Fruit fly (Drosophila melanogaster) whole organism, pupa: ENCODE results near the gene CG10338.

Source experiments
- CG10348 ChIP-seq: fragments of 200-800 bp; sonication (Bioruptor generic); IDR thresholded peaks from 2 replicates; pipeline ENCODE4 v1.3.6; 2022; ENCODE audit warnings: missing biosample characterization, missing genetic modification characterization
- CG13204 ChIP-seq: fragments of 200-800 bp; sonication (Bioruptor generic); optimal IDR thresholded peaks from 2 replicates; lab custom pipeline; 2018; ENCODE audit warnings: missing biosample characterization, mild to moderate bottlenecking, missing genetic modification characterization, moderate library complexity
- CG32121 ChIP-seq: fragments of 200-800 bp; sonication (Bioruptor generic); IDR thresholded peaks from 2 replicates; pipeline ENCODE4 v1.3.6; 2022; ENCODE audit warnings: missing biosample characterization, missing genetic modification characterization
- CG4496 ChIP-seq: fragments of 200-800 bp; sonication (Bioruptor generic); IDR thresholded peaks from 3 replicates; pipeline ENCODE4 v1.3.6; 2022; ENCODE audit warnings: missing biosample characterization, missing genetic modification characterization
- CG9948 ChIP-seq: fragments of 200-800 bp; sonication (Bioruptor generic); optimal IDR thresholded peaks from 2 replicates; lab custom pipeline; 2018; ENCODE audit warnings: missing biosample characterization, mild to moderate bottlenecking, missing genetic modification characterization, moderate library complexity
- D1 ChIP-seq: fragments of 200-800 bp; sonication (Bioruptor generic); optimal IDR thresholded peaks from 2 replicates; lab custom pipeline; 2018; ENCODE audit warnings: missing biosample characterization, mild to moderate bottlenecking, missing genetic modification characterization, moderate library complexity
- Ets98B ChIP-seq: fragments of 200-800 bp; sonication (Bioruptor generic); IDR thresholded peaks from 2 replicates; pipeline ENCODE4 v1.3.6; 2022; ENCODE audit warnings: missing biosample characterization, missing genetic modification characterization
- Snoo ChIP-seq: fragments of 200-800 bp; sonication (Bioruptor generic); optimal IDR thresholded peaks from 3 replicates; lab custom pipeline; 2017; ENCODE audit warnings: missing biosample characterization, mild to moderate bottlenecking, missing genetic modification characterization, inconsistent platforms
- rn ChIP-seq: fragments of 200-800 bp; sonication (Bioruptor generic); IDR thresholded peaks from 2 replicates; pipeline ENCODE4 v1.3.6; 2022; ENCODE audit warnings: missing biosample characterization, missing genetic modification characterization

DNA sequence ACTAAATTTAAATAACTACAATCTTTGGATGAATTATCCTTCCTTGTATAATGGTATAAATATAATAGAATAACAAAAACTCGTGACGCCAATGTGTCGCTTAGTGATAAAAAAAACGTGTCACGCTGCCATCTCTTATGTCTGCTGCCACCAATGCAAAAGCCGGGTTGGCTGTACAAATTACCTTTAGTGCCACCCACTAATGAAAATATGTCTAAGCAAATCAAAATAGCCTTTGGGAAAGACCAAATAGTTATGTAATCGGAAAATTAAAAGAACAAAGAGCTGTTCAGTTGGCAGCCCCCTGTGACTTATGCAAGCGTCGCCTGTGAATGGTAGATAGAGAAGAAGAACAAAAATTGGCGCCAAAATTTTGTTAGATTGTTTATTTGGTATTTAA, 6.1 kb upstream of the CG10338 start, which contains the start of gene CG10336:
- TF ChIP-seq rn (GFP tag; lab: Robert Waterston, UW) = no peak
- no peak for TF ChIP-seq CG9948
- no peak for TF ChIP-seq CG4496 (GFP tag; lab: Robert Waterston, UW)
- no peak for TF ChIP-seq Ets98B
- no peak for TF ChIP-seq CG10348 (GFP tag; lab: Robert Waterston, UW)
- TF ChIP-seq Snoo (tag; lab: Kevin White, UChicago) = no peak
- TF ChIP-seq CG32121 = no peak
- TF ChIP-seq D1 (tag; lab: Kevin White, UChicago) = no peak
- no peak for TF ChIP-seq CG13204
